Worm (Caenorhabditis elegans): Measurements from ENCODE around the gene F31F6.1.
A peak's percentile ranks its signal among the peaks of the same experiment; 100 is the strongest.

Gene F31F6.1

ce11 chrX:14872817-14873469 is 4.8 kb upstream of the F31F6.1 start, which contains the start of gene F31F6.3:
Gene F31F6.3 (minus strand): TSS chrX:14872867.
- TF ChIP-seq tbx-37 (GFP tag; conservative IDR thresholded peaks at IDR 0.05) (no peak), hmbx-1 (tag; optimal IDR thresholded peaks at IDR 0.05) (no peak), B0310.2 (tag; optimal IDR thresholded peaks at IDR 0.05) (no peak)

ce11 chrX:14871780-14872179 is 3.7 kb upstream of the F31F6.1 start, which contains the start of gene F31F6.2:
Gene F31F6.2 (minus strand): TSS chrX:14871880.
- no peak for TF ChIP-seq B0310.2 (tag; optimal IDR thresholded peaks at IDR 0.05)
- TF ChIP-seq sea-1 (GFP tag; conservative IDR thresholded peaks at IDR 0.05): no peak
- TF ChIP-seq hmg-4 (GFP tag; optimal IDR thresholded peaks at IDR 0.05): no peak
- no peak for TF ChIP-seq F13C5.2 (tag; optimal IDR thresholded peaks at IDR 0.05)
- TF ChIP-seq ets-7 (tag; optimal IDR thresholded peaks at IDR 0.05): no peak
- no peak for TF ChIP-seq hnd-1 (tag; optimal IDR thresholded peaks at IDR 0.05)
- TF ChIP-seq tra-4 (tag; optimal IDR thresholded peaks at IDR 0.05): no peak
- TF ChIP-seq tbx-37 (GFP tag; conservative IDR thresholded peaks at IDR 0.05): no peak
- no peak for TF ChIP-seq ceh-13 (GFP tag; optimal IDR thresholded peaks at IDR 0.05)
- TF ChIP-seq ceh-36 (tag; optimal IDR thresholded peaks at IDR 0.05): no peak
- TF ChIP-seq aly-1 (tag; optimal IDR thresholded peaks at IDR 0.05): no peak
- no peak for TF ChIP-seq flt-1 (GFP tag; IDR thresholded peaks at IDR 0.05)
- TF ChIP-seq hmbx-1 (tag; optimal IDR thresholded peaks at IDR 0.05): no peak
- no peak for TF ChIP-seq pes-1 (GFP tag; IDR thresholded peaks at IDR 0.05)

- TF ChIP-seq ceh-36 (tag; optimal IDR thresholded peaks at IDR 0.05) (no peak), sea-1 (GFP tag; conservative IDR thresholded peaks at IDR 0.05) (no peak), hmg-4 (GFP tag; optimal IDR thresholded peaks at IDR 0.05) (no peak), tbx-11 (GFP tag; IDR thresholded peaks at IDR 0.05) (no peak), hnd-1 (tag; optimal IDR thresholded peaks at IDR 0.05) (no peak), pes-1 (GFP tag; IDR thresholded peaks at IDR 0.05) (no peak), flt-1 (GFP tag; IDR thresholded peaks at IDR 0.05) (no peak), hmbx-1 (tag; optimal IDR thresholded peaks at IDR 0.05) (no peak)
Measured at ce11 chrX:14865744-14866143, 2.4 kb downstream of the F31F6.1 start, which contains the start of gene C27C12.3. Gene C27C12.3 (minus strand): TSS chrX:14865844.

ce11 chrX:14861752-14862151 is 6.3 kb downstream of the F31F6.1 start, which contains the start of gene dmd-4:
Gene dmd-4 (minus strand): TSS chrX:14861852.
- TF ChIP-seq F13C5.2 (tag; optimal IDR thresholded peaks at IDR 0.05): no peak
- no peak for TF ChIP-seq B0310.2 (tag; optimal IDR thresholded peaks at IDR 0.05)
- no peak for TF ChIP-seq tbx-11 (GFP tag; IDR thresholded peaks at IDR 0.05)
- TF ChIP-seq tra-4 (tag; optimal IDR thresholded peaks at IDR 0.05): no peak
- no peak for TF ChIP-seq sea-1 (GFP tag; conservative IDR thresholded peaks at IDR 0.05)
- no peak for TF ChIP-seq ets-7 (tag; optimal IDR thresholded peaks at IDR 0.05)
- TF ChIP-seq flt-1 (GFP tag; IDR thresholded peaks at IDR 0.05): no peak
- TF ChIP-seq scrt-1 (GFP tag; IDR thresholded peaks at IDR 0.05): no peak
- no peak for TF ChIP-seq tbx-37 (GFP tag; conservative IDR thresholded peaks at IDR 0.05)
- TF ChIP-seq ceh-13 (GFP tag; optimal IDR thresholded peaks at IDR 0.05): no peak
- TF ChIP-seq ceh-36 (tag; optimal IDR thresholded peaks at IDR 0.05): no peak

- TF ChIP-seq ceh-13 (GFP tag; optimal IDR thresholded peaks at IDR 0.05): no peak
- peak; percentile 58; the same call in 1 of the 2 replicates for TF ChIP-seq tbx-37 (GFP tag; conservative IDR thresholded peaks at IDR 0.05)
- peak; percentile 67 for TF ChIP-seq hmg-4 (GFP tag; optimal IDR thresholded peaks at IDR 0.05)
- no peak for TF ChIP-seq scrt-1 (GFP tag; IDR thresholded peaks at IDR 0.05)
- peak; percentile 67 for TF ChIP-seq F13C5.2 (tag; optimal IDR thresholded peaks at IDR 0.05)
- TF ChIP-seq hmbx-1 (tag; optimal IDR thresholded peaks at IDR 0.05): no peak
Measured at ce11 chrX:14853712-14854217, 14.3 kb downstream of the F31F6.1 start, which contains the start of the genes C27C12.1 and C27C12.4. Gene C27C12.1 (minus strand): TSS chrX:14853762. Gene C27C12.4 (plus strand): TSS chrX:14854086.

ce11 chrX:14851904-14852303 is 16.2 kb downstream of the F31F6.1 start:
- TF ChIP-seq flt-1 (GFP tag; IDR thresholded peaks at IDR 0.05) (no peak), pes-1 (GFP tag; IDR thresholded peaks at IDR 0.05) (no peak), sea-1 (GFP tag; conservative IDR thresholded peaks at IDR 0.05) (no peak), scrt-1 (GFP tag; IDR thresholded peaks at IDR 0.05) (no peak)

ce11 chrX:14849054-14849453 is 19.0 kb downstream of the F31F6.1 start, which contains the start of gene acd-3:
Gene acd-3 (plus strand): TSS chrX:14849275.
- TF ChIP-seq aly-1 (tag; optimal IDR thresholded peaks at IDR 0.05) (no peak), ceh-13 (GFP tag; optimal IDR thresholded peaks at IDR 0.05) (no peak)

- TF ChIP-seq hmg-4 (GFP tag; optimal IDR thresholded peaks at IDR 0.05) (no peak), tbx-11 (GFP tag; IDR thresholded peaks at IDR 0.05) (no peak), ceh-36 (tag; optimal IDR thresholded peaks at IDR 0.05) (no peak), ceh-13 (GFP tag; optimal IDR thresholded peaks at IDR 0.05) (no peak), ama-1 (optimal IDR thresholded peaks at IDR 0.05) (no peak), sea-1 (GFP tag; conservative IDR thresholded peaks at IDR 0.05) (no peak), hnd-1 (tag; optimal IDR thresholded peaks at IDR 0.05) (no peak), scrt-1 (GFP tag; IDR thresholded peaks at IDR 0.05) (no peak), flt-1 (GFP tag; IDR thresholded peaks at IDR 0.05) (no peak), B0310.2 (tag; optimal IDR thresholded peaks at IDR 0.05) (no peak), pes-1 (GFP tag; IDR thresholded peaks at IDR 0.05) (no peak), tra-4 (tag; optimal IDR thresholded peaks at IDR 0.05) (no peak), aly-1 (tag; optimal IDR thresholded peaks at IDR 0.05) (no peak), F13C5.2 (tag; optimal IDR thresholded peaks at IDR 0.05) (no peak), tbx-37 (GFP tag; conservative IDR thresholded peaks at IDR 0.05) (no peak), hmbx-1 (tag; optimal IDR thresholded peaks at IDR 0.05) (no peak), ets-7 (tag; optimal IDR thresholded peaks at IDR 0.05) (no peak)
Measured at ce11 chrX:14845637-14846036, 22.5 kb downstream of the F31F6.1 start, which contains the start of gene egrh-1. Gene egrh-1 (plus strand): TSS chrX:14845937.
